Fruit fly (Drosophila melanogaster) whole organism, prepupa: ENCODE measurements around the gene Fdh.

Experiments
- CG7368 ChIP-seq: fragments of 200-800 bp; sonication (Bioruptor generic); optimal IDR thresholded peaks from 3 replicates; lab custom pipeline; 2016; ENCODE audit warnings: missing biosample characterization, missing genetic modification characterization
- Hr4 ChIP-seq: fragments of 200-800 bp; sonication (Bioruptor generic); optimal IDR thresholded peaks from 3 replicates; lab custom pipeline; 2016; ENCODE audit warnings: missing biosample characterization, missing genetic modification characterization
- Sox102F ChIP-seq: fragments of 200-800 bp; sonication (Bioruptor generic); optimal IDR thresholded peaks from 2 replicates; lab custom pipeline; 2016; ENCODE audit warnings: missing biosample characterization, mild to moderate bottlenecking, missing genetic modification characterization
- acj6 ChIP-seq: fragments of 200-800 bp; sonication (Bioruptor generic); optimal IDR thresholded peaks from 3 replicates; lab custom pipeline; 2016; ENCODE audit warnings: missing biosample characterization, missing genetic modification characterization
- fd85E ChIP-seq: fragments of 200-800 bp; sonication (Bioruptor generic); optimal IDR thresholded peaks from 3 replicates; lab custom pipeline; 2016; ENCODE audit warnings: missing biosample characterization, missing genetic modification characterization
- spab ChIP-seq: fragments of 200-800 bp; sonication (Bioruptor generic); optimal IDR thresholded peaks from 2 replicates; lab custom pipeline; 2017; ENCODE audit warnings: missing biosample characterization, mild to moderate bottlenecking, missing genetic modification characterization, missing genetic modification reagents
- svp ChIP-seq: fragments of 200-800 bp; sonication (Bioruptor generic); peaks from one replicate; lab custom pipeline; 2016; ENCODE audit warnings: missing biosample characterization, missing genetic modification characterization
- topi ChIP-seq: fragments of 200-800 bp; sonication (Bioruptor generic); optimal IDR thresholded peaks from 3 replicates; lab custom pipeline; 2016; ENCODE audit warnings: missing biosample characterization, missing genetic modification characterization

- TF ChIP-seq topi (GFP tag; lab: Kevin White, UChicago): peak; percentile 33
- no peak for TF ChIP-seq svp (GFP tag; lab: Kevin White, UChicago)
- TF ChIP-seq Hr4 (GFP tag; lab: Kevin White, UChicago): no peak
- peak; percentile 47 for TF ChIP-seq Sox102F (GFP tag; lab: Kevin White, UChicago)
- peak; percentile 64 for TF ChIP-seq fd85E
- TF ChIP-seq CG7368 (GFP tag; lab: Kevin White, UChicago): no peak
- peak; percentile 24 for TF ChIP-seq spab (GFP tag; lab: Kevin White, UChicago)
- no peak for TF ChIP-seq acj6 (GFP tag; lab: Kevin White, UChicago)
Measured at dm6 chr3R:10826796-10827524, 45.2 kb downstream of the Fdh start, which contains the start of gene Cad86C.
